Fruit fly (Drosophila melanogaster): ENCODE measurements around the gene Ddrgk1.

The Ddrgk1 gene

DNA sequence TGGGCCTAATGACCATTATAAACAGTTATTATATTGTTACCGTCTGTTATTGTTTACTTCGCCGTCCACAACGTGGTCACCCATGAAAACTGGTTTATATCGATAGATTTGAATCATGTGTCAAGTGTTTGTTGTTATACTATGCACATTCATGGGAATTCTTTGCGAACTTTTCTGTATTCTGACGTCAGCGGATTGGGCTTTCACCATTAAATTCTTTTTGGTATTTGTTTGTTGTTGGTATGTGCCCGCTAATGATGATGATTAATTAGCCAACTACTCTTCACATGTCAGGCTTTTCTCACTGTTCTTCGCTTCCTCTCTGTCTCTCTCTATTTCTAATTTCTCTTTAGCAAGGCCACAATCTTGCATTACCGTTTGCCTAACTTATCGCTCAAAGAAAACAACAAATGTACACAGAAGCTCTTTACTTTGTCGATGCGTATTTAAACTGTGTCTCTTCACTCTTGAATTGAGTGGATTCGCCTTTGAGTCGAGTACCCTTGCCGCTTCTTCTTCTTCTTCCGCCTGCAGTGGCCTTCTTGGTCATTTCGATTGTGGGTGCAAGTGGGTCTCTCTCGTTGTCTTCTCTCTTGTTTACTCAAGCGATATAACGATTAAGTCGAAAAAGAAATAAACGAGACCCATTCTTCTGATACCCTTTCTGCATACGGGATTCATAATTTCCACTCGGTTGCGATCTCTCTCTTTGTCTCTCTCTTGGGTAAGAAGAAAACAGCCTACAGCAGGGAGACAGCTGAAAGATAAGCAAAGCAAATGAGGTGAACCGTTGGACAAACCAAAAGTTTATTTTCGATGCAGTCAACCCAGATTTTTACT lies 11.0 kb upstream of the Ddrgk1 start (continued):
- TF ChIP-seq dpn (GFP tag; optimal IDR thresholded peaks at IDR 0.05), result no peak
- TF ChIP-seq CG42726 (GFP tag; IDR thresholded peaks at IDR 0.05; ENCODE audit: partially characterized antibody), result no peak
- peak; percentile 97 for TF ChIP-seq CG17912 (GFP tag; optimal IDR thresholded peaks at IDR 0.05)
- TF ChIP-seq prd (optimal IDR thresholded peaks at IDR 0.05), result no peak
- no peak for TF ChIP-seq prd (GFP tag; IDR thresholded peaks at IDR 0.05)
- no peak for TF ChIP-seq Ravus (GFP tag; IDR thresholded peaks at IDR 0.05)
- peak; percentile 82 for TF ChIP-seq salm (tag; optimal IDR thresholded peaks at IDR 0.05)
- no peak for TF ChIP-seq CG43689 (GFP tag; IDR thresholded peaks at IDR 0.05)
- no peak for TF ChIP-seq knrl (GFP tag; IDR thresholded peaks at IDR 0.05; ENCODE audit: partially characterized antibody)
- peak; percentile 34 for TF ChIP-seq abd-A (tag; optimal IDR thresholded peaks at IDR 0.05)
- TF ChIP-seq wek (GFP tag; optimal IDR thresholded peaks at IDR 0.05), result peak; percentile 97
- TF ChIP-seq eyg (GFP tag; optimal IDR thresholded peaks at IDR 0.05), result no peak
- peak; percentile 21 for TF ChIP-seq exex (tag; optimal IDR thresholded peaks at IDR 0.05)
- no peak for TF ChIP-seq br (optimal IDR thresholded peaks at IDR 0.05)
- TF ChIP-seq vfl (GFP tag; optimal IDR thresholded peaks at IDR 0.05), result no peak
- no peak for TF ChIP-seq emc (GFP tag; optimal IDR thresholded peaks at IDR 0.05)
- no peak for TF ChIP-seq CG6272 (GFP tag; IDR thresholded peaks at IDR 0.05)
- TF ChIP-seq dan (GFP tag; IDR thresholded peaks at IDR 0.05), result no peak
- no peak for TF ChIP-seq Sox102F (GFP tag; optimal IDR thresholded peaks at IDR 0.05)
- no peak for TF ChIP-seq CG31388 (GFP tag; optimal IDR thresholded peaks at IDR 0.05)
- no peak for TF ChIP-seq CG4404 (GFP tag; IDR thresholded peaks at IDR 0.05)
- TF ChIP-seq CG11398 (GFP tag; optimal IDR thresholded peaks at IDR 0.05), result no peak
- TF ChIP-seq jumu (GFP tag; optimal IDR thresholded peaks at IDR 0.05), result no peak
- no peak for TF ChIP-seq Usf (GFP tag; optimal IDR thresholded peaks at IDR 0.05)
- no peak for TF ChIP-seq dati (GFP tag; IDR thresholded peaks at IDR 0.05)
- TF ChIP-seq unpg (GFP tag; optimal IDR thresholded peaks at IDR 0.05), result peak; percentile 67
- TF ChIP-seq CG14441 (GFP tag; IDR thresholded peaks at IDR 0.05), result no peak
- no peak for TF ChIP-seq toy (GFP tag; IDR thresholded peaks at IDR 0.05)
- no peak for TF ChIP-seq tgo (GFP tag; IDR thresholded peaks at IDR 0.05)
- no peak for TF ChIP-seq CG32767 (GFP tag; IDR thresholded peaks at IDR 0.05)
- no peak for TF ChIP-seq Dip2 (GFP tag; IDR thresholded peaks at IDR 0.05)
- peak; percentile 61; the same call in 1 of the 2 replicates for TF ChIP-seq vvl (GFP tag; IDR thresholded peaks at IDR 0.05)
- no peak for TF ChIP-seq CG3726 (GFP tag; IDR thresholded peaks at IDR 0.05)
- TF ChIP-seq jing (GFP tag; optimal IDR thresholded peaks at IDR 0.05), result no peak
- TF ChIP-seq sqz (GFP tag; optimal IDR thresholded peaks at IDR 0.05), result peak; percentile 90
- TF ChIP-seq CG12659 (GFP tag; optimal IDR thresholded peaks at IDR 0.05), result no peak
- TF ChIP-seq CG18764 (GFP tag; optimal IDR thresholded peaks at IDR 0.05), result no peak
- peak; percentile 39; the same call in 1 of the 2 replicates for TF ChIP-seq CG1024 (GFP tag; IDR thresholded peaks at IDR 0.05)
- no peak for TF ChIP-seq Nf-YA (GFP tag; IDR thresholded peaks at IDR 0.05)
- TF ChIP-seq ind (GFP tag; optimal IDR thresholded peaks at IDR 0.05), result no peak
- TF ChIP-seq zfh2 (GFP tag; optimal IDR thresholded peaks at IDR 0.05), result no peak
- no peak for TF ChIP-seq pb (GFP tag; optimal IDR thresholded peaks at IDR 0.05)
- no peak for TF ChIP-seq CG11085 (GFP tag; IDR thresholded peaks at IDR 0.05)
- TF ChIP-seq MBD-R2 (GFP tag; IDR thresholded peaks at IDR 0.05), result no peak
- no peak for TF ChIP-seq CG6689 (GFP tag; IDR thresholded peaks at IDR 0.05)
- TF ChIP-seq Taf1 (GFP tag; IDR thresholded peaks at IDR 0.05), result no peak
- no peak for TF ChIP-seq Med (GFP tag)
- peak; percentile 66 for TF ChIP-seq Spps (tag; optimal IDR thresholded peaks at IDR 0.05)
- TF ChIP-seq Lim3 (GFP tag; IDR thresholded peaks at IDR 0.05), result no peak
- TF ChIP-seq Fer2 (tag; optimal IDR thresholded peaks at IDR 0.05), result no peak
- no peak for TF ChIP-seq CG1602 (GFP tag; optimal IDR thresholded peaks at IDR 0.05)
- TF ChIP-seq CG8765 (GFP tag; IDR thresholded peaks at IDR 0.05), result no peak
